Worm (Caenorhabditis elegans) whole organism, L4 larva: ENCODE measurements around the gene T05B4.9.

Experiments used
- D1046.2 ChIP-seq: fragments of 200-800 bp; sonication (Bioruptor generic); IDR thresholded peaks from 2 replicates; pipeline ENCODE4 v1.3.6; 2022; ENCODE audit warnings: missing genetic modification characterization, missing compliant biosample characterization
- F10B5.3 ChIP-seq: sonication (generic microtip); optimal IDR thresholded peaks from 2 replicates; lab custom pipeline; 2016; ENCODE audit warnings: mild to moderate bottlenecking, missing genetic modification characterization, missing compliant biosample characterization
- F26F4.8 ChIP-seq: fragments of 200-800 bp; sonication (Bioruptor generic); conservative IDR thresholded peaks from 2 replicates; pipeline ENCODE4 v1.3.6; 2022; ENCODE audit warnings: missing genetic modification characterization, missing compliant biosample characterization
- R02D3.7 ChIP-seq: fragments of 150-350 bp; sonication (generic microtip); optimal IDR thresholded peaks from 3 replicates; lab custom pipeline; 2014; ENCODE audit warnings: missing biosample characterization, missing genetic modification characterization
- T20F7.1 ChIP-seq: fragments of 200-800 bp; sonication (Bioruptor generic); optimal IDR thresholded peaks from 2 replicates; lab custom pipeline; 2018; ENCODE audit warnings: mild to moderate bottlenecking, missing genetic modification characterization, missing compliant biosample characterization
- Y5F2A.4 ChIP-seq: fragments of 200-800 bp; sonication (Bioruptor generic); optimal IDR thresholded peaks from 2 replicates; lab custom pipeline; 2018; ENCODE audit warnings: mild to moderate bottlenecking, missing genetic modification characterization, missing compliant biosample characterization
- ZK337.2 ChIP-seq: fragments of 200-800 bp; sonication (Bioruptor generic); IDR thresholded peaks from 2 replicates; pipeline ENCODE4 v1.3.6; 2022; ENCODE audit warnings: missing genetic modification reagents, missing genetic modification characterization, missing compliant biosample characterization
- ama-1 ChIP-seq: fragments of 150-350 bp; optimal IDR thresholded peaks from 2 replicates; lab custom pipeline; 2014; ENCODE audit warnings: inconsistent platforms, mixed read lengths
- attf-4 ChIP-seq: sonication (generic microtip); optimal IDR thresholded peaks from 3 replicates; lab custom pipeline; 2017; ENCODE audit warnings: missing biosample characterization, missing genetic modification characterization
- ceh-20 ChIP-seq: fragments of 200-800 bp; sonication (Bioruptor generic); IDR thresholded peaks from 2 replicates; pipeline ENCODE4 v1.3.6; 2022; ENCODE audit warnings: missing genetic modification reagents, missing genetic modification characterization, missing compliant biosample characterization
- ceh-28 ChIP-seq: fragments of 150-350 bp; optimal IDR thresholded peaks from 2 replicates; lab custom pipeline; 2014; ENCODE audit warnings: missing biosample characterization, missing genetic modification reagents, missing genetic modification characterization
- ceh-44 ChIP-seq: fragments of 200-800 bp; sonication (Bioruptor generic); IDR thresholded peaks from 2 replicates; pipeline ENCODE4 v1.3.6; 2022; ENCODE audit warnings: missing genetic modification reagents, missing genetic modification characterization, missing compliant biosample characterization
- daf-16 ChIP-seq, 3 experiments: sonication (generic microtip); optimal IDR thresholded peaks; 2 replicates each; lab custom pipeline; 2016 to 2017; ENCODE audit warnings: missing genetic modification characterization in 3 of 3, missing genetic modification reagents in 3 of 3, mild to moderate bottlenecking in 2 of 3, missing compliant biosample characterization in 2 of 3, missing biosample characterization in 1 of 3, moderate library complexity in 1 of 3
- daf-19 ChIP-seq: fragments of 200-800 bp; sonication (Bioruptor generic); conservative IDR thresholded peaks from 2 replicates; pipeline ENCODE4 v1.3.6; 2022; ENCODE audit warnings: missing genetic modification characterization, missing compliant biosample characterization
- dmd-6 ChIP-seq: fragments of 200-800 bp; sonication (Bioruptor generic); IDR thresholded peaks from 2 replicates; pipeline ENCODE4 v1.3.6; 2022; ENCODE audit warnings: missing genetic modification reagents, missing genetic modification characterization, missing compliant biosample characterization
- dpl-1 ChIP-seq: fragments of 150-350 bp; optimal IDR thresholded peaks from 2 replicates; lab custom pipeline; 2014; ENCODE audit warnings: missing biosample characterization, missing genetic modification reagents, missing genetic modification characterization
- egl-27 ChIP-seq: sonication (generic microtip); optimal IDR thresholded peaks from 3 replicates; lab custom pipeline; 2017; ENCODE audit warnings: missing biosample characterization, missing genetic modification reagents, missing genetic modification characterization
- egl-43 ChIP-seq: fragments of 200-800 bp; sonication (Bioruptor generic); IDR thresholded peaks from 2 replicates; pipeline ENCODE4 v1.3.6; 2022; ENCODE audit warnings: missing genetic modification reagents, missing genetic modification characterization, missing compliant biosample characterization
- gei-8 ChIP-seq: fragments of 200-800 bp; sonication (Bioruptor generic); optimal IDR thresholded peaks from 2 replicates; lab custom pipeline; 2018; ENCODE audit warnings: mild to moderate bottlenecking, missing genetic modification characterization, missing compliant biosample characterization
- hlh-11 ChIP-seq: fragments of 200-800 bp; sonication (Bioruptor generic); optimal IDR thresholded peaks from 2 replicates; lab custom pipeline; 2018; ENCODE audit warnings: mild to moderate bottlenecking, missing genetic modification characterization, missing compliant biosample characterization
- hmg-1.1 ChIP-seq: fragments of 200-800 bp; sonication (Bioruptor generic); IDR thresholded peaks from 2 replicates; pipeline ENCODE4 v1.3.6; 2022; ENCODE audit warnings: missing genetic modification reagents, missing genetic modification characterization, missing compliant biosample characterization
- lin-39 ChIP-seq: fragments of 150-350 bp; optimal IDR thresholded peaks from 2 replicates; lab custom pipeline; 2014; ENCODE audit warnings: missing biosample characterization, missing genetic modification reagents, missing genetic modification characterization
- lir-3 ChIP-seq: sonication (generic microtip); optimal IDR thresholded peaks from 2 replicates; lab custom pipeline; 2016; ENCODE audit warnings: mild to moderate bottlenecking, missing genetic modification characterization, missing compliant biosample characterization
- lsy-2 ChIP-seq, 2 experiments: fragments of 150-350 bp in 1 of 2; sonication (generic microtip) in 1 of 2; optimal IDR thresholded peaks; 2 replicates each; lab custom pipeline; 2014 to 2017; ENCODE audit warnings: missing biosample characterization in 2 of 2, missing genetic modification characterization in 2 of 2
- mdt-29 ChIP-seq: fragments of 200-800 bp; sonication (Bioruptor generic); IDR thresholded peaks from 2 replicates; pipeline ENCODE4 v1.3.6; 2022; ENCODE audit warnings: missing genetic modification reagents, missing genetic modification characterization, missing compliant biosample characterization
- mep-1 ChIP-seq: fragments of 150-350 bp; sonication (generic microtip); optimal IDR thresholded peaks from 3 replicates; lab custom pipeline; 2014; ENCODE audit warnings: missing biosample characterization, missing genetic modification characterization
- mes-2 ChIP-seq: sonication (generic microtip); optimal IDR thresholded peaks from 2 replicates; lab custom pipeline; 2016; ENCODE audit warnings: missing genotype, mild to moderate bottlenecking, missing genetic modification characterization, missing compliant biosample characterization; ENCODE audit not compliant: poor library complexity, severe bottlenecking
- mxl-2 ChIP-seq: fragments of 200-800 bp; sonication (Bioruptor generic); conservative IDR thresholded peaks from 2 replicates; pipeline ENCODE4 v1.3.6; 2022; ENCODE audit warnings: missing genetic modification reagents, missing genetic modification characterization, missing compliant biosample characterization
- mxl-3 ChIP-seq: fragments of 200-800 bp; sonication (Bioruptor generic); optimal IDR thresholded peaks from 2 replicates; lab custom pipeline; 2018; ENCODE audit warnings: mild to moderate bottlenecking, missing genetic modification characterization, missing compliant biosample characterization
- nhr-11 ChIP-seq: fragments of 150-350 bp; optimal IDR thresholded peaks from 2 replicates; lab custom pipeline; 2014; ENCODE audit warnings: missing biosample characterization, missing genetic modification characterization
- nhr-111 ChIP-seq: fragments of 200-800 bp; sonication (Bioruptor generic); optimal IDR thresholded peaks from 2 replicates; lab custom pipeline; 2018; ENCODE audit warnings: mild to moderate bottlenecking, missing genetic modification characterization, missing compliant biosample characterization
- nhr-25 ChIP-seq: sonication (generic microtip); optimal IDR thresholded peaks from 2 replicates; lab custom pipeline; 2017; ENCODE audit warnings: missing genetic modification characterization, mild to moderate bottlenecking, missing compliant biosample characterization, antibody characterized with exemption, moderate library complexity, borderline replicate concordance; ENCODE audit not compliant: insufficient read depth
- nhr-28 ChIP-seq: fragments of 150-350 bp; optimal IDR thresholded peaks from 2 replicates; lab custom pipeline; 2014; ENCODE audit warnings: missing biosample characterization, missing genetic modification characterization
- nhr-42 ChIP-seq: fragments of 200-800 bp; sonication (Bioruptor generic); IDR thresholded peaks from 2 replicates; pipeline ENCODE4 v1.3.6; 2022; ENCODE audit warnings: missing genetic modification characterization, missing compliant biosample characterization
- rbr-2 ChIP-seq: sonication (generic microtip); optimal IDR thresholded peaks from 2 replicates; lab custom pipeline; 2016; ENCODE audit warnings: missing genotype, missing genetic modification characterization, missing compliant biosample characterization
- saeg-2 ChIP-seq: fragments of 200-800 bp; sonication (Bioruptor generic); IDR thresholded peaks from 2 replicates; pipeline ENCODE4 v1.3.6; 2022; ENCODE audit warnings: missing genetic modification reagents, missing genetic modification characterization, missing compliant biosample characterization
- sdz-12 ChIP-seq: fragments of 200-800 bp; sonication (Bioruptor generic); optimal IDR thresholded peaks from 2 replicates; lab custom pipeline; 2018; ENCODE audit warnings: mild to moderate bottlenecking, missing genetic modification characterization, missing compliant biosample characterization
- set-16 ChIP-seq: fragments of 200-800 bp; sonication (Bioruptor generic); IDR thresholded peaks from 2 replicates; pipeline ENCODE4 v1.3.6; 2022; ENCODE audit warnings: missing genetic modification reagents, missing genetic modification characterization, missing compliant biosample characterization
- skn-1 ChIP-seq: fragments of 150-350 bp; optimal IDR thresholded peaks from 2 replicates; lab custom pipeline; 2014; ENCODE audit warnings: missing biosample characterization, missing genetic modification characterization
- snpc-4 ChIP-seq: fragments of 150-350 bp; optimal IDR thresholded peaks from 2 replicates; lab custom pipeline; 2014; ENCODE audit warnings: missing biosample characterization, missing genetic modification characterization
- spr-1 ChIP-seq: sonication (generic microtip); optimal IDR thresholded peaks from 2 replicates; lab custom pipeline; 2016; ENCODE audit warnings: mild to moderate bottlenecking, missing genetic modification characterization, missing compliant biosample characterization
- unc-62 ChIP-seq, 3 experiments: fragments of 150-350 bp in 1 of 3; sonication (generic microtip); optimal IDR thresholded peaks in 2 of 3; peaks in 1 of 3; 1 replicate in 1 of 3; 2 replicates in 2 of 3; lab custom pipeline; 2014 to 2017; ENCODE audit warnings: missing biosample characterization in 3 of 3, missing genetic modification characterization in 3 of 3, missing genetic modification reagents in 3 of 3, missing genotype in 1 of 3
- vab-7 ChIP-seq: fragments of 200-800 bp; sonication (Bioruptor generic); IDR thresholded peaks from 2 replicates; pipeline ENCODE4 v1.3.6; 2022; ENCODE audit warnings: missing genetic modification reagents, missing genetic modification characterization, missing compliant biosample characterization
- zfp-3 ChIP-seq: fragments of 200-800 bp; sonication (Bioruptor generic); conservative IDR thresholded peaks from 2 replicates; pipeline ENCODE4 v1.3.6; 2022; ENCODE audit warnings: missing genetic modification reagents, missing genetic modification characterization, missing compliant biosample characterization

The T05B4.9 gene

DNA sequence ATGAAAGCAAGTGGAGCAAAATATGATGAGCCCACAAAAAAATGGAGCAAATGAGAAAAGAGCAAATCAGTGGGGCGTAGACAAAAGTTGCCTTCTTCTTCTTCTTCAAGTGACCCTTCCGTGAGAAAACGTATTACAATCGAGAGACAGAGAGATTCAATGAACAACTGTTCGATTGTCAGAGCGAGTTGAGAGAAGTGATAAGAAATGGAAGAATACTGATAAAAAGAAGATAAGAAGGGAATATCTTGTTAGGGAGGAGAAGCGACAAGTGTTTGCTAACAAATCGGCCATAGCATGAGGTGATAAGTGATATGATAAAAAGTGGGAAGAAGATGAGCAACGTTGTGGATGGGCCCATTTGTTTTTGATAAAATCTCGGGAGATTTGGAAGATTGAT, 39.1 kb upstream of the T05B4.9 start:
- peak; percentile 32 for TF ChIP-seq nhr-28
- peak in 1 of 2 experiments; percentile 40 for TF ChIP-seq daf-16 (GFP tag; optimal IDR thresholded peaks at IDR 0.05; lab: Kevin White, UChicago)
- no peak for TF ChIP-seq daf-16 (tag; optimal IDR thresholded peaks at IDR 0.05; lab: Kevin White, UChicago)
- no peak for TF ChIP-seq ceh-20 (GFP tag; lab: Robert Waterston, UW)
- peak in 1 of 2 experiments; percentile 72 for TF ChIP-seq unc-62 (GFP tag; optimal IDR thresholded peaks at IDR 0.05 in 1 of 2; lab: Kevin White, UChicago)
- no peak for TF ChIP-seq unc-62 (tag; optimal IDR thresholded peaks at IDR 0.05; lab: Kevin White, UChicago)
- no peak for TF ChIP-seq skn-1 (tag; lab: Kevin White, UChicago)
- peak; percentile 20 for TF ChIP-seq nhr-11 (tag; lab: Kevin White, UChicago)
- TF ChIP-seq mxl-3: peak; percentile 13
- TF ChIP-seq hlh-11: peak; percentile 46
- TF ChIP-seq ama-1 (lab: Kevin White, UChicago): no peak
- no peak for TF ChIP-seq daf-19 (GFP tag; lab: Robert Waterston, UW)
- no peak for TF ChIP-seq rbr-2 (tag; lab: Kevin White, UChicago)
- no peak for TF ChIP-seq gei-8 (GFP tag; lab: Kevin White, UChicago)
- TF ChIP-seq mep-1 (tag; lab: Kevin White, UChicago): no peak
- TF ChIP-seq, all 104 proteins: peak for 6

DNA sequence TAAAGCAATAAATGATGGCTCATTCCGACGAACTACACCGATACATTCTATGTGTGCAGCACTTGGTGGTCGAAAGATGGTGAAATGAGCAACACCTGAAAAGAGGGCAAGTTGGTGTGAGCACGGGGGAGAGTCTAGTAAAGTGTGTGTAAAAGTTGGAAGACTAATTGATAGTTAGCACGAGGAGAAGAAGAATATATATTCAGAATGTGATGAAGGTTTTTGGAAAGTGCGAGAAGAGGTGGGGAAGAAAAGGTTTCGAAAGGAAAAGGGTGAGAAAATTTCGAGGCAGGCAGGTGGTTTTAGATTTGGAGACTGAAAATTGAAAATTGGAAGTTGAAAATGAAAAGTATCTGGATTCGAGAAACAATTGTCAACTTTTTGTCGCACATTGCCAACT, 34.0 kb upstream of the T05B4.9 start, which contains the start of gene Y45G5AM.6:
Gene Y45G5AM.6 (minus strand): TSS at position 101 of the 400 bp plus-strand sequence.
- TF ChIP-seq dmd-6 (GFP tag; lab: Robert Waterston, UW) (no peak), nhr-25 (no peak), zfp-3 (GFP tag; lab: Robert Waterston, UW) (no peak), mep-1 (tag; lab: Kevin White, UChicago) (no peak), nhr-111 (GFP tag; lab: Kevin White, UChicago) (no peak), attf-4 (tag; lab: Kevin White, UChicago) (no peak)

DNA sequence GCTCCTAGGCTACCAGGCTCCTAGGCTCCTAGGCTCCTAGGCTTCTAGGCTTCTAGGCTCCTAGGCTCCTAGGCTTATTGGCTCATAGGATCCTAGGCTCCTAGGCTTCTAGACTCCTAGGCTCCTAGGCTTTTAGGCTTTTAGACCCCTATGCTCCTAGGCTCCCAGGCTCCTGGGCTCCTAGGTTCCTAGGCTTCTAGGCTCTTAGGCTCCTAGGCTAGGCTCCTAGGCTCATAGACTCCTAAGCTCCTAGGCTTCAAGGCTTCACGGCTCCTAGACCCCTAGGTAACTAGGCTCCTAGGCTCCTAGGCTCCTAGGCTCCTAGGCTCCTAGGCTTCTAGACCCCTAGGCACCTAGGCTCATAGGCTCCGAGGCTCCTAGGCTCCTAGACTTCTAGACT, 33.2 kb upstream of the T05B4.9 start:
- peak; percentile 57 for TF ChIP-seq set-16 (GFP tag; lab: Robert Waterston, UW)
- no peak for TF ChIP-seq ceh-28 (tag; lab: Kevin White, UChicago)

DNA sequence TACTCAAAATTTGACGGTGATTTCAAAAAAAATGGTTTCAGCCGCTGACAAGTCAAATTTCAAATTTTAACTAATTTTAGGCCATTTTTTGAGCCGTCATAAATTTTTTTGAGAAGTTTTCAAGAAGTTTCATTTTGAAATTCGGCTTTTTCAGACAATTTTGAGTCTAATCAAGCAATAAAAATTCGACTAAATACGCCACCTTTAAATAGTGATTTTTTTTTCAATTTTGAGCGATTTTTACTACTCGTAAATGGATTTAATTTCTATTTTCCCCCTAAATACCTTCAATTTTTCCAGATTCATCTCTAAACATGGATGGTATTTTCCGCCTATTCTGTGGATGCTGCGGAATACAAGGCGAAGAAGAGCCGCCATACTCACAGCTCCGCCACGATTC, 26.0 kb upstream of the T05B4.9 start, which contains the start of gene Y45G5AL.1:
Gene Y45G5AL.1 (plus strand): TSS at position 301 of the 400 bp plus-strand sequence.
- TF ChIP-seq skn-1 (tag; lab: Kevin White, UChicago) (no peak), mxl-2 (no peak), rbr-2 (tag; lab: Kevin White, UChicago) (no peak), egl-27 (no peak), T20F7.1 (GFP tag; lab: Kevin White, UChicago) (no peak), sdz-12 (no peak), vab-7 (GFP tag; lab: Robert Waterston, UW) (no peak), unc-62 (GFP tag; optimal IDR thresholded peaks at IDR 0.05 in 1 of 2; lab: Kevin White, UChicago) (no peak), unc-62 (tag; optimal IDR thresholded peaks at IDR 0.05; lab: Kevin White, UChicago) (no peak), D1046.2 (no peak), mep-1 (tag; lab: Kevin White, UChicago) (no peak), nhr-42 (GFP tag; lab: Robert Waterston, UW) (no peak), F26F4.8 (no peak), snpc-4 (tag; lab: Kevin White, UChicago) (no peak), lin-39 (no peak), lir-3 (tag; lab: Kevin White, UChicago) (no peak)

DNA sequence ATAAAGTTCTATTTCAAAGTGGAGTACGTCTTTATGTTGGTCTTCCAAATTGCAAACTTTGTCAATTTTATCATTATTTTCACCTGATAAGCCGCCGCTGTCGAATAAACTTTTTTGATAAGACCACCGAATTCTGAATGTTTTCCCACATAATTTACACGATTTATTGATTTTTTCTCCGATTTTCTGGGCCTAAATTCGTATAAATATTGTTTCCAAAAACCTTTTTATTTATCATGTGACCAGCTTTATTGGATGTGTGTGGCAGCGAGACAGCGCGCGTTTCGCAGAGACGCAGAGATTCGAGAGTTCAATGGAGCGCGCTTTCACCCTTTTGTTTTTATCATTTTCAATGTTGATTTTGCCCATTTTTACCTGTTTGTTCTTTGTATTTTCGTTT, 24.8 kb upstream of the T05B4.9 start:
- no peak for TF ChIP-seq R02D3.7 (tag; lab: Kevin White, UChicago)
- TF ChIP-seq dpl-1 (GFP tag; lab: Kevin White, UChicago): peak; percentile 68
- TF ChIP-seq set-16 (GFP tag; lab: Robert Waterston, UW): no peak
- TF ChIP-seq lsy-2 (tag; optimal IDR thresholded peaks at IDR 0.05; lab: Kevin White, UChicago): peak in 1 of 2 experiments; percentile 87
- TF ChIP-seq ceh-44 (GFP tag; lab: Robert Waterston, UW): no peak
- no peak for TF ChIP-seq spr-1 (tag; lab: Kevin White, UChicago)
- TF ChIP-seq mes-2 (tag; lab: Kevin White, UChicago): peak; percentile 52
- TF ChIP-seq ZK337.2 (GFP tag; lab: Robert Waterston, UW): no peak
- TF ChIP-seq F10B5.3 (tag; lab: Kevin White, UChicago): no peak
- no peak for TF ChIP-seq Y5F2A.4 (GFP tag; lab: Kevin White, UChicago)
- TF ChIP-seq egl-43: no peak
- peak; percentile 69 for TF ChIP-seq hmg-1.1
- TF ChIP-seq saeg-2 (GFP tag; lab: Robert Waterston, UW): no peak
- TF ChIP-seq attf-4 (tag; lab: Kevin White, UChicago): no peak
- no peak for TF ChIP-seq mdt-29
